Worm (Caenorhabditis elegans): ENCODE data around the gene lir-3.

- TF ChIP-seq zip-5 (tag; optimal IDR thresholded peaks at IDR 0.05) (no peak), fax-1 (tag; optimal IDR thresholded peaks at IDR 0.05) (no peak), nhr-11 (tag; optimal IDR thresholded peaks at IDR 0.05) (no peak), ama-1 (optimal IDR thresholded peaks at IDR 0.05) (no peak), elt-2 (tag; optimal IDR thresholded peaks at IDR 0.05) (no peak), hlh-15 (tag; optimal IDR thresholded peaks at IDR 0.05) (no peak), dmd-4 (tag; optimal IDR thresholded peaks at IDR 0.05; ENCODE audit: borderline replicate concordance) (no peak), pqm-1 (tag; optimal IDR thresholded peaks at IDR 0.05) (no peak), C08G9.2 (tag; optimal IDR thresholded peaks at IDR 0.05) (no peak), nfya-1 (tag; optimal IDR thresholded peaks at IDR 0.05) (no peak), pha-4 (tag; optimal IDR thresholded peaks at IDR 0.05) (no peak)
Observed at ce11 chrII:11156160-11156559, 28.4 kb downstream of the lir-3 start.
